Worm (Caenorhabditis elegans) whole organism, L1 larva: ENCODE measurements around the gene K08B12.1.

Experiments
- C04F5.9 ChIP-seq: sonication (generic microtip); optimal IDR thresholded peaks from 2 replicates; lab custom pipeline; 2016; ENCODE audit warnings: missing genetic modification characterization, missing compliant biosample characterization
- C16A3.4 ChIP-seq: fragments of 150-350 bp; optimal IDR thresholded peaks from 2 replicates; lab custom pipeline; 2014; ENCODE audit warnings: missing biosample characterization, missing genetic modification characterization
- F16B12.6 ChIP-seq: fragments of 150-350 bp; optimal IDR thresholded peaks from 2 replicates; lab custom pipeline; 2014; ENCODE audit warnings: missing biosample characterization, missing genetic modification characterization
- Y116A8C.19 ChIP-seq: sonication (generic microtip); optimal IDR thresholded peaks from 2 replicates; lab custom pipeline; 2016; ENCODE audit warnings: missing compliant biosample characterization, missing genetic modification characterization, borderline replicate concordance
- alr-1 ChIP-seq: fragments of 200-800 bp; sonication (Bioruptor generic); optimal IDR thresholded peaks from 2 replicates; lab custom pipeline; 2018; ENCODE audit warnings: borderline replicate concordance, mild to moderate bottlenecking, missing genetic modification characterization, missing compliant biosample characterization
- ama-1 ChIP-seq: fragments of 150-350 bp; optimal IDR thresholded peaks from 2 replicates; lab custom pipeline; 2014
- blmp-1 ChIP-seq: fragments of 150-350 bp; optimal IDR thresholded peaks from 2 replicates; lab custom pipeline; 2014; ENCODE audit warnings: missing biosample characterization, missing genetic modification characterization
- ceh-63 ChIP-seq: fragments of 200-800 bp; sonication (Bioruptor generic); optimal IDR thresholded peaks from 2 replicates; lab custom pipeline; 2018; ENCODE audit warnings: mild to moderate bottlenecking, missing genetic modification characterization, missing compliant biosample characterization
- ceh-8 ChIP-seq: fragments of 200-800 bp; sonication (Bioruptor generic); optimal IDR thresholded peaks from 2 replicates; lab custom pipeline; 2018; ENCODE audit warnings: mild to moderate bottlenecking, missing genetic modification characterization, moderate library complexity, missing compliant biosample characterization
- efl-3 ChIP-seq: fragments of 200-800 bp; sonication (Bioruptor generic); optimal IDR thresholded peaks from 2 replicates; lab custom pipeline; 2018; ENCODE audit warnings: mild to moderate bottlenecking, missing genetic modification characterization, missing compliant biosample characterization
- egl-13 ChIP-seq: sonication (generic microtip); optimal IDR thresholded peaks from 2 replicates; lab custom pipeline; 2016; ENCODE audit warnings: missing genotype, missing genetic modification reagents, missing genetic modification characterization, missing compliant biosample characterization
- egl-27 ChIP-seq, 2 experiments: fragments of 150-350 bp in 1 of 2; sonication (generic microtip); optimal IDR thresholded peaks; 3 replicates each; lab custom pipeline; 2017 to 2018; ENCODE audit warnings: missing biosample characterization in 2 of 2, missing genetic modification characterization in 2 of 2, missing genetic modification reagents in 2 of 2
- elt-2 ChIP-seq: sonication (generic microtip); optimal IDR thresholded peaks from 2 replicates; lab custom pipeline; 2016; ENCODE audit warnings: missing genetic modification characterization, mild to moderate bottlenecking, inconsistent platforms, missing compliant biosample characterization, missing genetic modification reagents
- ets-5 ChIP-seq: fragments of 200-800 bp; sonication (Bioruptor generic); IDR thresholded peaks from 2 replicates; pipeline ENCODE4 v1.3.6; 2022; ENCODE audit warnings: missing genetic modification characterization, missing compliant biosample characterization
- fkh-10 ChIP-seq: sonication (generic microtip); optimal IDR thresholded peaks from 2 replicates; lab custom pipeline; 2017; ENCODE audit warnings: missing biosample characterization, missing genetic modification reagents, missing genetic modification characterization
- fos-1 ChIP-seq: fragments of 150-350 bp; optimal IDR thresholded peaks from 2 replicates; lab custom pipeline; 2014; ENCODE audit warnings: missing biosample characterization, missing genetic modification characterization
- grh-1 ChIP-seq: fragments of 200-800 bp; sonication (Bioruptor generic); IDR thresholded peaks from 2 replicates; pipeline ENCODE4 v1.3.6; 2022; ENCODE audit warnings: missing genetic modification reagents, missing genetic modification characterization, missing compliant biosample characterization
- hlh-17 ChIP-seq: fragments of 200-800 bp; sonication (Bioruptor generic); optimal IDR thresholded peaks from 2 replicates; lab custom pipeline; 2018; ENCODE audit warnings: missing genetic modification characterization, mild to moderate bottlenecking, missing compliant biosample characterization, moderate library complexity, borderline replicate concordance
- hpl-2 ChIP-seq: fragments of 150-350 bp; optimal IDR thresholded peaks from 2 replicates; lab custom pipeline; 2014; ENCODE audit warnings: missing biosample characterization, missing genetic modification reagents, missing genetic modification characterization
- irx-1 ChIP-seq: sonication (generic microtip); optimal IDR thresholded peaks from 2 replicates; lab custom pipeline; 2016; ENCODE audit warnings: missing genetic modification characterization, missing compliant biosample characterization
- jun-1 ChIP-seq: fragments of 150-350 bp; optimal IDR thresholded peaks from 2 replicates; lab custom pipeline; 2014; ENCODE audit warnings: missing biosample characterization, missing genetic modification reagents, missing genetic modification characterization
- lin-35 ChIP-seq, 2 experiments: fragments of 150-350 bp; optimal IDR thresholded peaks; 2 replicates each; lab custom pipeline; 2014; ENCODE audit warnings: missing biosample characterization in 2 of 2, missing genetic modification characterization in 2 of 2, missing genetic modification reagents in 2 of 2
- lin-39 ChIP-seq: fragments of 150-350 bp; optimal IDR thresholded peaks from 2 replicates; lab custom pipeline; 2014; ENCODE audit warnings: missing biosample characterization, missing genetic modification reagents, missing genetic modification characterization
- lir-3 ChIP-seq: sonication (generic microtip); optimal IDR thresholded peaks from 2 replicates; lab custom pipeline; 2016; ENCODE audit warnings: mild to moderate bottlenecking, missing genetic modification characterization, moderate library complexity, missing compliant biosample characterization; ENCODE audit not compliant: poor library complexity
- mab-9 ChIP-seq: fragments of 200-800 bp; sonication (Bioruptor generic); IDR thresholded peaks from 2 replicates; pipeline ENCODE4 v1.3.6; 2022; ENCODE audit warnings: missing genetic modification reagents, missing genetic modification characterization, missing compliant biosample characterization
- mdl-1 ChIP-seq, 2 experiments: fragments of 150-350 bp; optimal IDR thresholded peaks; 2 replicates each; lab custom pipeline; 2014 to 2017; ENCODE audit warnings: missing biosample characterization in 2 of 2, missing genetic modification characterization in 2 of 2, inconsistent platforms in 1 of 2
- mep-1 ChIP-seq: fragments of 150-350 bp; optimal IDR thresholded peaks from 2 replicates; lab custom pipeline; 2014; ENCODE audit warnings: missing biosample characterization, missing genetic modification characterization
- nhr-11 ChIP-seq: fragments of 150-350 bp; optimal IDR thresholded peaks from 2 replicates; lab custom pipeline; 2014; ENCODE audit warnings: missing biosample characterization, missing genetic modification characterization
- nhr-12 ChIP-seq: sonication (generic microtip); optimal IDR thresholded peaks from 2 replicates; lab custom pipeline; 2017; ENCODE audit warnings: missing biosample characterization, missing genetic modification characterization
- nhr-20 ChIP-seq: sonication (generic microtip); optimal IDR thresholded peaks from 2 replicates; lab custom pipeline; 2016; ENCODE audit warnings: mild to moderate bottlenecking, missing genetic modification characterization, missing compliant biosample characterization
- nhr-237 ChIP-seq: fragments of 150-350 bp; optimal IDR thresholded peaks from 2 replicates; lab custom pipeline; 2014; ENCODE audit warnings: missing biosample characterization, missing genetic modification characterization
- nhr-28 ChIP-seq: fragments of 150-350 bp; optimal IDR thresholded peaks from 2 replicates; lab custom pipeline; 2014; ENCODE audit warnings: missing biosample characterization, missing genetic modification characterization
- nhr-47 ChIP-seq: sonication (generic microtip); optimal IDR thresholded peaks from 2 replicates; lab custom pipeline; 2016; ENCODE audit warnings: mild to moderate bottlenecking, missing genetic modification characterization, moderate library complexity, missing compliant biosample characterization
- nhr-84 ChIP-seq: sonication (generic microtip); optimal IDR thresholded peaks from 2 replicates; lab custom pipeline; 2017; ENCODE audit warnings: missing biosample characterization, missing genetic modification characterization
- nhr-85 ChIP-seq: sonication (generic microtip); peaks from one replicate; lab custom pipeline; 2016; ENCODE audit warnings: missing genetic modification characterization, inconsistent platforms, missing compliant biosample characterization
- pax-3 ChIP-seq: fragments of 200-800 bp; sonication (Bioruptor generic); optimal IDR thresholded peaks from 2 replicates; lab custom pipeline; 2018; ENCODE audit warnings: mild to moderate bottlenecking, missing genetic modification characterization, moderate library complexity, missing compliant biosample characterization
- pqm-1 ChIP-seq: sonication (generic microtip); optimal IDR thresholded peaks from 3 replicates; lab custom pipeline; 2017; ENCODE audit warnings: missing biosample characterization, missing genetic modification characterization
- sptf-1 ChIP-seq: fragments of 150-350 bp; optimal IDR thresholded peaks from 2 replicates; lab custom pipeline; 2014; ENCODE audit warnings: missing biosample characterization, missing genetic modification characterization
- sup-37 ChIP-seq: fragments of 200-800 bp; sonication (Bioruptor generic); optimal IDR thresholded peaks from 2 replicates; lab custom pipeline; 2018; ENCODE audit warnings: mild to moderate bottlenecking, missing genetic modification characterization, missing compliant biosample characterization
- swsn-7 ChIP-seq: sonication (generic microtip); optimal IDR thresholded peaks from 2 replicates; lab custom pipeline; 2016; ENCODE audit warnings: missing genetic modification characterization, missing compliant biosample characterization
- tbx-2 ChIP-seq: sonication (generic microtip); optimal IDR thresholded peaks from 2 replicates; lab custom pipeline; 2016; ENCODE audit warnings: missing genetic modification characterization, missing compliant biosample characterization
- tlp-1 ChIP-seq: fragments of 150-350 bp; optimal IDR thresholded peaks from 2 replicates; lab custom pipeline; 2014; ENCODE audit warnings: missing biosample characterization, missing genetic modification characterization
- unc-130 ChIP-seq: fragments of 150-350 bp; optimal IDR thresholded peaks from 2 replicates; lab custom pipeline; 2017; ENCODE audit warnings: missing biosample characterization, missing genetic modification characterization, inconsistent platforms
- unc-98 ChIP-seq: fragments of 200-800 bp; sonication (Bioruptor generic); IDR thresholded peaks from 2 replicates; pipeline ENCODE4 v1.3.6; 2022; ENCODE audit warnings: missing genetic modification characterization, missing compliant biosample characterization
- vab-15 ChIP-seq: sonication (generic microtip); optimal IDR thresholded peaks from 2 replicates; lab custom pipeline; 2017; ENCODE audit warnings: missing genotype, mild to moderate bottlenecking, missing genetic modification characterization, missing compliant biosample characterization
- xbp-1 ChIP-seq: sonication (generic microtip); optimal IDR thresholded peaks from 2 replicates; lab custom pipeline; 2016; ENCODE audit warnings: missing genetic modification characterization, missing compliant biosample characterization
- ztf-11 ChIP-seq, 2 experiments: sonication (generic microtip); optimal IDR thresholded peaks; 2 replicates each; lab custom pipeline; 2016 to 2017; ENCODE audit warnings: missing genetic modification characterization in 2 of 2, missing biosample characterization in 1 of 2, missing compliant biosample characterization in 1 of 2
- ztf-4 ChIP-seq: fragments of 150-350 bp; optimal IDR thresholded peaks from 2 replicates; lab custom pipeline; 2014; ENCODE audit warnings: missing biosample characterization, missing genetic modification characterization

Gene K08B12.1

ce11 chrV:6227326-6228246, 31.6 kb upstream of the K08B12.1 start (continued):
- peak; percentile 96 for TF ChIP-seq ama-1 (lab: Kevin White, UChicago)
- no peak for TF ChIP-seq tlp-1 (tag; lab: Kevin White, UChicago)
- peak; percentile 91 for TF ChIP-seq grh-1 (GFP tag; lab: Robert Waterston, UW)
- no peak for TF ChIP-seq ets-5
- peak; percentile 98 for TF ChIP-seq nhr-47 (tag; lab: Kevin White, UChicago)
- TF ChIP-seq elt-2 (tag; lab: Kevin White, UChicago), result peak; percentile 80
- peak; percentile 60 for TF ChIP-seq unc-98
- no peak for TF ChIP-seq pqm-1 (tag; lab: Kevin White, UChicago)
- TF ChIP-seq nhr-85 (tag; lab: Kevin White, UChicago), result peak; percentile 99
- peak; percentile 97 for TF ChIP-seq fkh-10
- peak; percentile 93 for TF ChIP-seq unc-130
- peak; percentile 99 for TF ChIP-seq swsn-7 (tag; lab: Kevin White, UChicago)
- TF ChIP-seq pax-3 (tag; lab: Kevin White, UChicago), result peak; percentile 97
- no peak for TF ChIP-seq nhr-12 (tag; lab: Kevin White, UChicago)
- TF ChIP-seq ztf-4 (tag; lab: Kevin White, UChicago), result peak; percentile 97
- TF ChIP-seq Y116A8C.19 (tag; lab: Kevin White, UChicago), result peak; percentile 35
- TF ChIP-seq ztf-11 (tag; optimal IDR thresholded peaks at IDR 0.05; lab: Kevin White, UChicago), result peak in 1 of 2 experiments; percentile 93
- peak; percentile 99 for TF ChIP-seq nhr-20 (tag; lab: Kevin White, UChicago)
- peak; percentile 93 for TF ChIP-seq ceh-8 (GFP tag; lab: Kevin White, UChicago)
- peak; percentile 49 for TF ChIP-seq vab-15 (tag; lab: Kevin White, UChicago)
- peak; percentile 78 for TF ChIP-seq mep-1
- peak; percentile 88 for TF ChIP-seq lir-3 (tag; lab: Kevin White, UChicago)
- TF ChIP-seq irx-1 (tag; lab: Kevin White, UChicago), result peak; percentile 94
- TF ChIP-seq efl-3 (GFP tag; lab: Kevin White, UChicago), result peak; percentile 8
- TF ChIP-seq F16B12.6 (tag; lab: Kevin White, UChicago), result no peak
- peak; percentile 95 for TF ChIP-seq xbp-1 (tag; lab: Kevin White, UChicago)
- peak; percentile 50 to 96 for TF ChIP-seq mdl-1 (tag; optimal IDR thresholded peaks at IDR 0.05; lab: Kevin White, UChicago)
- peak; percentile 1 for TF ChIP-seq nhr-28 (tag; lab: Kevin White, UChicago)
- TF ChIP-seq ceh-63 (GFP tag; lab: Kevin White, UChicago), result no peak
- TF ChIP-seq sup-37 (GFP tag; lab: Kevin White, UChicago), result peak; percentile 90
- TF ChIP-seq tbx-2 (tag; lab: Kevin White, UChicago), result peak; percentile 99
- TF ChIP-seq C16A3.4 (tag; lab: Kevin White, UChicago), result peak; percentile 89
- TF ChIP-seq lin-35 (GFP tag; optimal IDR thresholded peaks at IDR 0.05; lab: Kevin White, UChicago), result peak; percentile 78 to 81
- peak; percentile 78 to 94 for TF ChIP-seq egl-27 (tag; optimal IDR thresholded peaks at IDR 0.05; lab: Kevin White, UChicago)
- TF ChIP-seq, all 84 proteins: peak for 68

DNA sequence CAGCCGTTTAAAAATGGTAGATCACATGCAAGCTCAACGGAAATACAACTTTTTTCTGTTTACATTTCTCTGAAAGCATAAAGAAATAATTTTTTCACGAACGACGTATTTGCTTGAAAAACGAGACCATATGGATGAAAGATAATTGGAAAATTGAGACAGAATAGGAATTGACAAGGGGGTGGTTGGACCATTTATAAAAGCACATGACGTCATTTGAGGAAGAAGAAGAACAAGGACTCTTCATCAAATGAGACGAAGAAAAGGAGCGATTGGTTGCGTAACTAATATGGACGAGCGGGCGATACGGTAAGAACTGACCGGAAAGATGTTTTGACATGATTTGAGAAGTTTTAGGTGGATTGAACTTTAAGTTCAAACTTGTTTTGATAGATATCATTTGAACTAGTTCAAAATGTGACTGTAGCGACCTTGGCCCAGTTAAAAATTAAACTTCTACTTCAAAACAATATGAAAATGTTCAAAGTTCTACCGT, 30.7 kb upstream of the K08B12.1 start:
- TF ChIP-seq fos-1 (tag; lab: Kevin White, UChicago) (no peak), mab-9 (peak; percentile 46; the same call in 1 of the 2 replicates), nhr-84 (tag; lab: Kevin White, UChicago) (no peak), pax-3 (tag; lab: Kevin White, UChicago) (no peak), nhr-11 (tag; lab: Kevin White, UChicago) (peak; percentile 20), alr-1 (no peak), mep-1 (peak; percentile 51), egl-27 (tag; optimal IDR thresholded peaks at IDR 0.05; lab: Kevin White, UChicago) (no peak), hpl-2 (no peak), egl-13 (tag; lab: Kevin White, UChicago) (no peak), hlh-17 (no peak), nhr-20 (tag; lab: Kevin White, UChicago) (peak; percentile 61), jun-1 (tag; lab: Kevin White, UChicago) (no peak), C04F5.9 (tag; lab: Kevin White, UChicago) (no peak), grh-1 (GFP tag; lab: Robert Waterston, UW) (peak; percentile 52; the same call in 1 of the 2 replicates), nhr-237 (no peak), fkh-10 (no peak), efl-3 (GFP tag; lab: Kevin White, UChicago) (no peak), nhr-85 (tag; lab: Kevin White, UChicago) (peak; percentile 91), sptf-1 (tag; lab: Kevin White, UChicago) (no peak), lin-39 (no peak), blmp-1 (tag; lab: Kevin White, UChicago) (peak; percentile 46), unc-130 (no peak), nhr-12 (tag; lab: Kevin White, UChicago) (no peak)
